Fruit fly (Drosophila melanogaster) whole organism, wandering third instar larva: ENCODE results near the gene pigeon.
A peak's percentile ranks its signal among the peaks of the same experiment; 100 is the strongest.

Experiments used
- Abd-B ChIP-seq: fragments of >200 bp; optimal IDR thresholded peaks from 2 replicates; lab custom pipeline; 2017; ENCODE audit warnings: missing biosample characterization, missing genetic modification characterization
- CG9705 ChIP-seq: fragments of 200-800 bp; sonication (Bioruptor generic); optimal IDR thresholded peaks from 2 replicates; lab custom pipeline; 2018; ENCODE audit warnings: missing biosample characterization, mild to moderate bottlenecking, missing genetic modification characterization
- Hr78 ChIP-seq: fragments of >200 bp; optimal IDR thresholded peaks from 2 replicates; lab custom pipeline; 2017; ENCODE audit warnings: missing biosample characterization, missing genetic modification characterization
- N ChIP-seq: fragments of >200 bp; optimal IDR thresholded peaks from 2 replicates; lab custom pipeline; 2018; ENCODE audit warnings: missing biosample characterization, missing external identifiers, missing genetic modification characterization
- Rel ChIP-seq, 2 experiments: fragments of 200-800 bp; sonication (Bioruptor generic) in 1 of 2; optimal IDR thresholded peaks; 2 replicates in 1 of 2; 3 replicates in 1 of 2; lab custom pipeline; 2016 to 2019; ENCODE audit warnings: mild to moderate bottlenecking in 2 of 2, missing biosample characterization in 2 of 2, missing genetic modification characterization in 2 of 2, moderate library complexity in 1 of 2
- dsf ChIP-seq: sonication (Bioruptor generic); optimal IDR thresholded peaks from 2 replicates; lab custom pipeline; 2016; ENCODE audit warnings: missing biosample characterization, missing genetic modification characterization, borderline replicate concordance
- ey ChIP-seq: fragments of 200-800 bp; sonication (Bioruptor generic); optimal IDR thresholded peaks from 2 replicates; lab custom pipeline; 2016; ENCODE audit warnings: missing biosample characterization, missing genetic modification characterization
- foxo ChIP-seq, 2 experiments: fragments of 200-800 bp; sonication (Bioruptor generic); optimal IDR thresholded peaks; 2 replicates in 1 of 2; 3 replicates in 1 of 2; lab custom pipeline; 2016 to 2017; ENCODE audit warnings: missing biosample characterization in 2 of 2, missing genetic modification characterization in 2 of 2
- fru ChIP-seq: fragments of 200-800 bp; sonication (Bioruptor generic); optimal IDR thresholded peaks from 3 replicates; lab custom pipeline; 2016; ENCODE audit warnings: missing biosample characterization, mild to moderate bottlenecking, missing genetic modification characterization
- h ChIP-seq: fragments of 200-800 bp; sonication (Bioruptor generic); optimal IDR thresholded peaks from 3 replicates; lab custom pipeline; 2016; ENCODE audit warnings: missing biosample characterization, mild to moderate bottlenecking, missing genetic modification characterization
- lola ChIP-seq: fragments of >200 bp; optimal IDR thresholded peaks from 2 replicates; lab custom pipeline; 2017; ENCODE audit warnings: missing biosample characterization, missing genetic modification characterization
- sv ChIP-seq: fragments of 200-800 bp; sonication (Bioruptor generic); optimal IDR thresholded peaks from 3 replicates; lab custom pipeline; 2016; ENCODE audit warnings: missing biosample characterization, missing genetic modification characterization
- usp ChIP-seq: fragments of >200 bp; optimal IDR thresholded peaks from 2 replicates; lab custom pipeline; 2017; ENCODE audit warnings: missing biosample characterization, missing genetic modification characterization
- woc ChIP-seq: sonication (Bioruptor generic); optimal IDR thresholded peaks from 2 replicates; lab custom pipeline; 2016; ENCODE audit warnings: missing biosample characterization, mild to moderate bottlenecking, missing genetic modification characterization

DNA sequence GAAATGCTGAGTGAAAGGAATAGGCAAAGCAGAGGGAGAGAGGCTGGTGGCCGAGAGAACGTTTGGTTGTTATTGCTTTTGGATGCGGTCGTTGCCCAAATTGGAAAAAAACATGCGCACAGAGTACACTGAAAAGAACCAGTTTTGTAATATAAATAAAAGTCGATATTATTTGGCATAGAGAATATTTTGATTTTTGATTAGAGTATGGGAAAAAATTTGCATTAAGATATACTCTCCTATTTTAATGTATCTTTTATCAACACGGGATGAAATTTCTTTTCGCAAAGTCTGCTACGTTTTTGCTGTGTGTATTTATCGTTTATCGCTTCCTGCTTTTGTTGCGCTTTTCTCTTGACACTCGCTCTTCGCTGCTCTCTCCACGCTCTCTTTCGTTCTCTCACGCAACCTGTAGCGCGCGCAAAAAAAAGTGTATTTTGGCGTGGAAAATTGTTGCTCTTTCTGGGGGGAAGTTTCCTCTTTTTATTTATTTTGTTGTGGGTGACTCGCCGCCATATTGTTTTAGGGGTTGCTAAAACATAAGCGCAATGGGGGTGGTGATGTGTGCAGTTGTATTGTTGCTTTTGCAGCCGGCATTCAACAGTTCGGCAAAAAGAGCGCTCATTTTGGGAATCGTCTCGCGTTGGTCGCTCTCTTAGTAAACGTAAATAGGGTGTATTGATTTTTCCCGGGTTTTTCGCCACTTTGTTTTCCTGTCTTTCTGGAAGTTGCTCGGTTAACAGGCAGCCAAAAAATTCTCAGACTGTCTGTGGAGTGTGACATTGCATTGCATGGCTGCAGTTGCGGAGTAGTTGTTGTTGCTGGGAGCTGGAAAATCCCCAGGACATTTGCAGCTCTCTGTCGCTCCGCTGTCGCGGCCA lies 20.7 kb upstream of the pigeon start:
- peak; percentile 40 for TF ChIP-seq Rel (GFP tag; optimal IDR thresholded peaks at IDR 0.05; lab: Kevin White, UChicago)
- TF ChIP-seq Rel (tag; optimal IDR thresholded peaks at IDR 0.05; lab: Kevin White, UChicago), result peak; percentile 51
- no peak for TF ChIP-seq Abd-B (GFP tag; lab: Kevin White, UChicago)
- TF ChIP-seq h (GFP tag; lab: Kevin White, UChicago), result peak; percentile 96
- peak; percentile 97 for TF ChIP-seq fru
- TF ChIP-seq N (GFP tag; lab: Kevin White, UChicago), result no peak
- peak; percentile 95 for TF ChIP-seq sv (GFP tag; lab: Kevin White, UChicago)
- TF ChIP-seq ey (GFP tag; lab: Kevin White, UChicago), result peak; percentile 95
- TF ChIP-seq lola, result no peak
- no peak for TF ChIP-seq Hr78 (GFP tag; lab: Kevin White, UChicago)
- no peak for TF ChIP-seq usp (GFP tag; lab: Kevin White, UChicago)
- peak; percentile 75 for TF ChIP-seq CG9705 (GFP tag; lab: Kevin White, UChicago)
- peak; percentile 79 to 96 for TF ChIP-seq foxo (GFP tag; optimal IDR thresholded peaks at IDR 0.05; lab: Kevin White, UChicago)
- peak; percentile 89 for TF ChIP-seq woc (GFP tag; lab: Kevin White, UChicago)
- peak; percentile 35 for TF ChIP-seq dsf (GFP tag; lab: Kevin White, UChicago)
